Worm (Caenorhabditis elegans) whole organism, L4 larva: ENCODE results near the gene B0034.2.

Source experiments
- F26F4.8 ChIP-seq: fragments of 200-800 bp; sonication (Bioruptor generic); conservative IDR thresholded peaks from 2 replicates; pipeline ENCODE4 v1.3.6; 2022; ENCODE audit warnings: missing genetic modification characterization, missing compliant biosample characterization
- F44E2.7 ChIP-seq: fragments of 200-800 bp; sonication (Bioruptor generic); IDR thresholded peaks from 2 replicates; pipeline ENCODE4 v2.1.2; 2022; ENCODE audit warnings: missing genetic modification characterization, missing compliant biosample characterization
- T20F7.1 ChIP-seq: fragments of 200-800 bp; sonication (Bioruptor generic); optimal IDR thresholded peaks from 2 replicates; lab custom pipeline; 2018; ENCODE audit warnings: mild to moderate bottlenecking, missing genetic modification characterization, missing compliant biosample characterization
- aha-1 ChIP-seq: fragments of 150-350 bp; peaks from one replicate; lab custom pipeline; 2014; ENCODE audit warnings: missing biosample characterization, missing genetic modification characterization
- arid-1 ChIP-seq: fragments of 200-800 bp; sonication (Bioruptor generic); conservative IDR thresholded peaks from 2 replicates; pipeline ENCODE4 v1.3.6; 2022; ENCODE audit warnings: missing genetic modification reagents, missing genetic modification characterization, missing compliant biosample characterization
- ceh-20 ChIP-seq: fragments of 200-800 bp; sonication (Bioruptor generic); IDR thresholded peaks from 2 replicates; pipeline ENCODE4 v1.3.6; 2022; ENCODE audit warnings: missing genetic modification reagents, missing genetic modification characterization, missing compliant biosample characterization
- ceh-32 ChIP-seq: sonication (generic microtip); optimal IDR thresholded peaks from 2 replicates; lab custom pipeline; 2016; ENCODE audit warnings: mild to moderate bottlenecking, missing genetic modification characterization, missing compliant biosample characterization; ENCODE audit not compliant: poor library complexity
- ceh-62 ChIP-seq: sonication (generic microtip); optimal IDR thresholded peaks from 2 replicates; lab custom pipeline; 2017; ENCODE audit warnings: missing biosample characterization, missing genetic modification characterization
- ces-1 ChIP-seq: fragments of 150-350 bp; sonication (generic microtip); optimal IDR thresholded peaks from 4 replicates; lab custom pipeline; 2014; ENCODE audit warnings: missing biosample characterization, missing genetic modification reagents, missing genetic modification characterization
- daf-12 ChIP-seq: fragments of 150-350 bp; optimal IDR thresholded peaks from 2 replicates; lab custom pipeline; 2014; ENCODE audit warnings: missing biosample characterization, missing genetic modification reagents, missing genetic modification characterization
- daf-16 ChIP-seq, 3 experiments: sonication (generic microtip); optimal IDR thresholded peaks; 2 replicates each; lab custom pipeline; 2016 to 2017; ENCODE audit warnings: missing genetic modification characterization in 3 of 3, missing genetic modification reagents in 3 of 3, mild to moderate bottlenecking in 2 of 3, missing compliant biosample characterization in 2 of 3, missing biosample characterization in 1 of 3, moderate library complexity in 1 of 3
- daf-8 ChIP-seq: fragments of 200-800 bp; sonication (Bioruptor generic); IDR thresholded peaks from 2 replicates; pipeline ENCODE4 v1.3.6; 2022; ENCODE audit warnings: missing genetic modification characterization, missing compliant biosample characterization
- dmd-8 ChIP-seq: fragments of 200-800 bp; sonication (Bioruptor generic); IDR thresholded peaks from 2 replicates; pipeline ENCODE4 v1.3.6; 2022; ENCODE audit warnings: missing genetic modification characterization, missing compliant biosample characterization
- dpl-1 ChIP-seq: fragments of 150-350 bp; optimal IDR thresholded peaks from 2 replicates; lab custom pipeline; 2014; ENCODE audit warnings: missing biosample characterization, missing genetic modification reagents, missing genetic modification characterization
- duxl-1 ChIP-seq: sonication (generic microtip); optimal IDR thresholded peaks from 2 replicates; lab custom pipeline; 2016; ENCODE audit warnings: mild to moderate bottlenecking, missing genetic modification characterization, moderate library complexity, missing compliant biosample characterization; ENCODE audit not compliant: poor library complexity
- dve-1 ChIP-seq: sonication (generic microtip); optimal IDR thresholded peaks from 2 replicates; lab custom pipeline; 2017; ENCODE audit warnings: antibody characterized with exemption, mild to moderate bottlenecking, missing genetic modification characterization, missing compliant biosample characterization; ENCODE audit not compliant: insufficient read depth
- egl-43 ChIP-seq: fragments of 200-800 bp; sonication (Bioruptor generic); IDR thresholded peaks from 2 replicates; pipeline ENCODE4 v1.3.6; 2022; ENCODE audit warnings: missing genetic modification reagents, missing genetic modification characterization, missing compliant biosample characterization
- fos-1 ChIP-seq: fragments of 150-350 bp; optimal IDR thresholded peaks from 2 replicates; lab custom pipeline; 2014; ENCODE audit warnings: missing biosample characterization, missing genetic modification characterization
- hif-1 ChIP-seq, 2 experiments: sonication (generic microtip); optimal IDR thresholded peaks; 2 replicates each; lab custom pipeline; 2016 to 2017; ENCODE audit warnings: missing compliant biosample characterization in 2 of 2, missing genetic modification characterization in 2 of 2, missing genetic modification reagents in 2 of 2, missing genotype in 2 of 2, mild to moderate bottlenecking in 1 of 2
- hlh-11 ChIP-seq: fragments of 200-800 bp; sonication (Bioruptor generic); optimal IDR thresholded peaks from 2 replicates; lab custom pipeline; 2018; ENCODE audit warnings: mild to moderate bottlenecking, missing genetic modification characterization, missing compliant biosample characterization
- hlh-30 ChIP-seq: sonication (generic microtip); optimal IDR thresholded peaks from 2 replicates; lab custom pipeline; 2017; ENCODE audit warnings: antibody characterized with exemption, mild to moderate bottlenecking, missing genetic modification characterization, missing compliant biosample characterization; ENCODE audit not compliant: insufficient read depth
- lim-7 ChIP-seq: fragments of 200-800 bp; sonication (Bioruptor generic); IDR thresholded peaks from 2 replicates; pipeline ENCODE4 v1.3.6; 2022; ENCODE audit warnings: missing genetic modification characterization, missing compliant biosample characterization
- lin-1 ChIP-seq: fragments of 200-800 bp; sonication (Bioruptor generic); IDR thresholded peaks from 2 replicates; pipeline ENCODE4 v1.3.6; 2022; ENCODE audit warnings: missing genetic modification reagents, missing genetic modification characterization, missing compliant biosample characterization
- lin-29 ChIP-seq: fragments of 200-800 bp; sonication (Bioruptor generic); IDR thresholded peaks from 2 replicates; pipeline ENCODE4 v1.3.6; 2022; ENCODE audit warnings: missing genetic modification reagents, missing genetic modification characterization, missing compliant biosample characterization
- lir-3 ChIP-seq: sonication (generic microtip); optimal IDR thresholded peaks from 2 replicates; lab custom pipeline; 2016; ENCODE audit warnings: mild to moderate bottlenecking, missing genetic modification characterization, missing compliant biosample characterization
- lsy-2 ChIP-seq, 2 experiments: fragments of 150-350 bp in 1 of 2; sonication (generic microtip) in 1 of 2; optimal IDR thresholded peaks; 2 replicates each; lab custom pipeline; 2014 to 2017; ENCODE audit warnings: missing biosample characterization in 2 of 2, missing genetic modification characterization in 2 of 2
- madf-9 ChIP-seq: fragments of 200-800 bp; sonication (Bioruptor generic); conservative IDR thresholded peaks from 2 replicates; pipeline ENCODE4 v1.3.6; 2022; ENCODE audit warnings: missing genetic modification reagents, missing genetic modification characterization, missing compliant biosample characterization
- mdt-29 ChIP-seq: fragments of 200-800 bp; sonication (Bioruptor generic); IDR thresholded peaks from 2 replicates; pipeline ENCODE4 v1.3.6; 2022; ENCODE audit warnings: missing genetic modification reagents, missing genetic modification characterization, missing compliant biosample characterization
- mes-2 ChIP-seq: sonication (generic microtip); optimal IDR thresholded peaks from 2 replicates; lab custom pipeline; 2016; ENCODE audit warnings: missing genotype, mild to moderate bottlenecking, missing genetic modification characterization, missing compliant biosample characterization; ENCODE audit not compliant: poor library complexity, severe bottlenecking
- mxl-3 ChIP-seq: fragments of 200-800 bp; sonication (Bioruptor generic); optimal IDR thresholded peaks from 2 replicates; lab custom pipeline; 2018; ENCODE audit warnings: mild to moderate bottlenecking, missing genetic modification characterization, missing compliant biosample characterization
- nhr-11 ChIP-seq: fragments of 150-350 bp; optimal IDR thresholded peaks from 2 replicates; lab custom pipeline; 2014; ENCODE audit warnings: missing biosample characterization, missing genetic modification characterization
- nhr-28 ChIP-seq: fragments of 150-350 bp; optimal IDR thresholded peaks from 2 replicates; lab custom pipeline; 2014; ENCODE audit warnings: missing biosample characterization, missing genetic modification characterization
- nhr-41 ChIP-seq: fragments of 200-800 bp; sonication (Bioruptor generic); IDR thresholded peaks from 2 replicates; pipeline ENCODE4 v1.3.6; 2022; ENCODE audit warnings: missing genetic modification reagents, missing genetic modification characterization, missing compliant biosample characterization
- nhr-42 ChIP-seq: fragments of 200-800 bp; sonication (Bioruptor generic); IDR thresholded peaks from 2 replicates; pipeline ENCODE4 v1.3.6; 2022; ENCODE audit warnings: missing genetic modification characterization, missing compliant biosample characterization
- nhr-48 ChIP-seq: sonication (generic microtip); optimal IDR thresholded peaks from 2 replicates; lab custom pipeline; 2016; ENCODE audit warnings: mild to moderate bottlenecking, missing genetic modification characterization, missing compliant biosample characterization
- nhr-77 ChIP-seq: fragments of 150-350 bp; optimal IDR thresholded peaks from 2 replicates; lab custom pipeline; 2014; ENCODE audit warnings: missing biosample characterization, missing genetic modification characterization
- php-3 ChIP-seq: fragments of 200-800 bp; sonication (Bioruptor generic); IDR thresholded peaks from 2 replicates; pipeline ENCODE4 v1.3.6; 2022; ENCODE audit warnings: missing genetic modification reagents, missing genetic modification characterization, missing compliant biosample characterization
- pqm-1 ChIP-seq: sonication (generic microtip); optimal IDR thresholded peaks from 2 replicates; lab custom pipeline; 2017; ENCODE audit warnings: missing biosample characterization, missing genetic modification characterization
- tag-97 ChIP-seq: fragments of 200-800 bp; sonication (Bioruptor generic); IDR thresholded peaks from 2 replicates; pipeline ENCODE4 v1.3.6; 2022; ENCODE audit warnings: missing genetic modification characterization, missing compliant biosample characterization
- tra-1 ChIP-seq: fragments of 200-800 bp; sonication (Bioruptor generic); IDR thresholded peaks from 2 replicates; pipeline ENCODE4 v1.3.6; 2022; ENCODE audit warnings: missing genetic modification reagents, missing genetic modification characterization, missing compliant biosample characterization
- unc-62 ChIP-seq, 3 experiments: fragments of 150-350 bp in 1 of 3; sonication (generic microtip); optimal IDR thresholded peaks in 2 of 3; peaks in 1 of 3; 1 replicate in 1 of 3; 2 replicates in 2 of 3; lab custom pipeline; 2014 to 2017; ENCODE audit warnings: missing biosample characterization in 3 of 3, missing genetic modification characterization in 3 of 3, missing genetic modification reagents in 3 of 3, missing genotype in 1 of 3
- zip-11 ChIP-seq: fragments of 200-800 bp; sonication (Bioruptor generic); IDR thresholded peaks from 2 replicates; pipeline ENCODE4 v1.3.6; 2022; ENCODE audit warnings: missing genetic modification characterization, missing compliant biosample characterization
- zip-2 ChIP-seq: fragments of 150-350 bp; optimal IDR thresholded peaks from 2 replicates; lab custom pipeline; 2014; ENCODE audit warnings: missing biosample characterization, missing genetic modification characterization

Gene B0034.2

DNA sequence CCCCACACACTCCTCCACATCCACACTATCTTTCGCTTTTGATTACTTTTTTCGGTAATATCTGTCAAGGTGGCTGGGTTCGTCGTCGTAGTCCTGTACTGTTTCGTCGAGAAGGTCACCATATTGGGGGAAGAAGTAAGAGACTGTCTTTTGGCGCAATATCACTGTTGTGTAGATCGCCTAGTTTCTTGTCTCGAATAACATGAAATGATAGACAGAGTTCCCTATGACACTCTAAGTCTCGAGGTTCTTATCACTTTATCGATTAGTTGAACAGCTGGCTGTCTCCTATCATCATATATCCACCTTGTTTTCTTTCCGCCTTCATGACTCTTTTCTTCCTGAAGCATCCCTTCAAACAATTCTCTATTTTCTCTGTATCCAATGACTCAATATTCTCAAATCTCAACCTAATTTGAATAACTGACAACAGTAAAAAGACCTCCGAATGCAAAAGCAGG is 10.2 kb downstream of the B0034.2 start (continued):
- no peak for TF ChIP-seq nhr-42 (GFP tag; lab: Robert Waterston, UW)

DNA sequence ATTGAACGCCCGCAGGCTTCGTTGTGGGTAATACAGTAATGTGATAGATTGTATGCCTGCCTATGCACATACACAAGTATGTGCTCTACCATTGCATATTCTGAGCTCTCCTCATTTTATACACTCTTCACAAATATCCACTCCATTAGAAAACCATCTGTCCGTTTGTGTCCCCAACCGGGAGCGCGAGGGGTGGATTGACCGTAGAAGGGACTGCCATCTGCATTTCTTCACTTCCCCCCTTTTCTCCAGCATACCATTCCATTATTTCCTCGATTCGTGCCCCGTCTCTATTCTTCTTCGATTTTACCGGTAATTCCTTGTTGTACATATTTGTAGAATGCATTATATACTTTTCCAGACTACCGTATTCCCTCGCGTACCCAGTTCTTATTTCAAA is 11.0 kb downstream of the B0034.2 start:
- TF ChIP-seq lir-3 (tag; lab: Kevin White, UChicago): no peak
- TF ChIP-seq madf-9 (GFP tag; lab: Robert Waterston, UW): no peak
- TF ChIP-seq ceh-62 (tag; lab: Kevin White, UChicago): no peak
- TF ChIP-seq zip-2 (tag; lab: Kevin White, UChicago): no peak
- TF ChIP-seq nhr-28 (tag; lab: Kevin White, UChicago): no peak
- TF ChIP-seq lim-7 (GFP tag; lab: Robert Waterston, UW): no peak
- no peak for TF ChIP-seq mdt-29
- no peak for TF ChIP-seq dmd-8
- TF ChIP-seq mxl-3: no peak
- no peak for TF ChIP-seq tra-1
- no peak for TF ChIP-seq daf-12
- TF ChIP-seq duxl-1 (tag; lab: Kevin White, UChicago): no peak
- 0 out of 2 replicates have a peak, but pooled peaks have one; percentile 7 for TF ChIP-seq egl-43
- no peak for TF ChIP-seq lsy-2 (tag; optimal IDR thresholded peaks at IDR 0.05; lab: Kevin White, UChicago)
- TF ChIP-seq nhr-42 (GFP tag; lab: Robert Waterston, UW): peak; percentile 55; the same call in 1 of the 2 replicates
- TF ChIP-seq F44E2.7 (GFP tag; lab: Robert Waterston, UW): no peak
- TF ChIP-seq ceh-32: no peak
- no peak for TF ChIP-seq lin-29 (GFP tag; lab: Robert Waterston, UW)
- peak; percentile 92 for TF ChIP-seq aha-1 (tag; lab: Kevin White, UChicago)
- TF ChIP-seq unc-62 (GFP tag; optimal IDR thresholded peaks at IDR 0.05 in 1 of 2; lab: Kevin White, UChicago): peak in 1 of 2 experiments; percentile 46
- TF ChIP-seq unc-62 (tag; optimal IDR thresholded peaks at IDR 0.05; lab: Kevin White, UChicago): no peak
- TF ChIP-seq ces-1 (GFP tag; lab: Kevin White, UChicago): no peak
- TF ChIP-seq F26F4.8 (GFP tag; lab: Robert Waterston, UW): 0 out of 2 replicates have a peak, but pooled peaks have one; percentile 52

ce11 chrII:5931904-5932764 is 12.0 kb downstream of the B0034.2 start:
- TF ChIP-seq nhr-28 (tag; lab: Kevin White, UChicago) (peak; percentile 81), hif-1 (tag; optimal IDR thresholded peaks at IDR 0.05; lab: Kevin White, UChicago) (peak in 1 of 2 experiments; percentile 26), fos-1 (tag; lab: Kevin White, UChicago) (no peak), mes-2 (tag; lab: Kevin White, UChicago) (peak; percentile 24), nhr-41 (GFP tag; lab: Robert Waterston, UW) (no peak), unc-62 (GFP tag; optimal IDR thresholded peaks at IDR 0.05 in 1 of 2; lab: Kevin White, UChicago) (peak; percentile 86 to 98), unc-62 (tag; optimal IDR thresholded peaks at IDR 0.05; lab: Kevin White, UChicago) (no peak), daf-8 (GFP tag; lab: Robert Waterston, UW) (no peak), tra-1 (peak; percentile 70), dve-1 (peak; percentile 64), arid-1 (no peak), zip-2 (tag; lab: Kevin White, UChicago) (no peak), hlh-11 (tag; lab: Kevin White, UChicago) (peak; percentile 77), lir-3 (tag; lab: Kevin White, UChicago) (no peak), dpl-1 (GFP tag; lab: Kevin White, UChicago) (peak; percentile 15), daf-16 (GFP tag; optimal IDR thresholded peaks at IDR 0.05; lab: Kevin White, UChicago) (peak in 1 of 2 experiments; percentile 79), daf-16 (tag; optimal IDR thresholded peaks at IDR 0.05; lab: Kevin White, UChicago) (peak; percentile 82), hlh-30 (tag; lab: Kevin White, UChicago) (peak; percentile 86), lin-1 (GFP tag; lab: Robert Waterston, UW) (peak; percentile 48), nhr-48 (tag; lab: Kevin White, UChicago) (peak; percentile 22), mdt-29 (0 out of 2 replicates have a peak, but pooled peaks have one; percentile 15), T20F7.1 (GFP tag; lab: Kevin White, UChicago) (peak; percentile 43), pqm-1 (peak; percentile 83), aha-1 (tag; lab: Kevin White, UChicago) (no peak), php-3 (GFP tag; lab: Robert Waterston, UW) (peak; percentile 68), zip-11 (no peak), F44E2.7 (GFP tag; lab: Robert Waterston, UW) (no peak), tag-97 (GFP tag; lab: Robert Waterston, UW) (no peak), ceh-20 (GFP tag; lab: Robert Waterston, UW) (peak; percentile 59; the same call in 1 of the 2 replicates), nhr-77 (tag; lab: Kevin White, UChicago) (peak; percentile 45), nhr-11 (tag; lab: Kevin White, UChicago) (peak; percentile 66)
